Fruit fly (Drosophila melanogaster) whole organism, embryonic: ENCODE results near the gene Elo68alpha.
A peak's percentile ranks its signal among the peaks of the same experiment; 100 is the strongest.

ENCODE experiments used
- Atf-2 ChIP-seq: fragments of 200-800 bp; sonication (Bioruptor generic); optimal IDR thresholded peaks from 2 replicates; lab custom pipeline; 2016; ENCODE audit warnings: missing biosample characterization, missing genetic modification characterization
- Atf6 ChIP-seq: fragments of 200-800 bp; sonication (Bioruptor generic); IDR thresholded peaks from 2 replicates; pipeline ENCODE4 v1.3.6; 2022; ENCODE audit warnings: missing biosample characterization, missing genetic modification characterization
- CG10147 ChIP-seq: fragments of 200-800 bp; sonication (Bioruptor generic); optimal IDR thresholded peaks from 2 replicates; lab custom pipeline; 2019; ENCODE audit warnings: missing biosample characterization, mild to moderate bottlenecking, missing genetic modification characterization, moderate library complexity
- CG10543 ChIP-seq: fragments of 200-800 bp; sonication (Bioruptor generic); optimal IDR thresholded peaks from 3 replicates; lab custom pipeline; 2017; ENCODE audit warnings: missing biosample characterization, mild to moderate bottlenecking, missing genetic modification characterization, moderate library complexity
- CG10959 ChIP-seq: fragments of 200-800 bp; sonication (Bioruptor generic); IDR thresholded peaks from 2 replicates; pipeline ENCODE4 v1.3.6; 2022; ENCODE audit warnings: missing biosample characterization, missing genetic modification characterization
- CG10979 ChIP-seq: fragments of 200-800 bp; sonication (Bioruptor generic); optimal IDR thresholded peaks from 2 replicates; lab custom pipeline; 2018; ENCODE audit warnings: missing biosample characterization, mild to moderate bottlenecking, missing genetic modification characterization, moderate library complexity
- CG12744 ChIP-seq: fragments of 200-800 bp; sonication (Bioruptor generic); optimal IDR thresholded peaks from 2 replicates; lab custom pipeline; 2016; ENCODE audit warnings: missing biosample characterization, missing genetic modification characterization
- CG14667 ChIP-seq: fragments of 200-800 bp; sonication (Bioruptor generic); IDR thresholded peaks from 2 replicates; pipeline ENCODE4 v1.3.6; 2022; ENCODE audit warnings: missing biosample characterization, missing genetic modification characterization
- CG14860 ChIP-seq: fragments of 200-800 bp; sonication (Bioruptor generic); IDR thresholded peaks from 3 replicates; pipeline ENCODE4 v1.3.6; 2022; ENCODE audit warnings: missing biosample characterization, missing genetic modification characterization; ENCODE audit not compliant: partially characterized antibody
- CG14965 ChIP-seq: fragments of 200-800 bp; sonication (Bioruptor generic); optimal IDR thresholded peaks from 2 replicates; lab custom pipeline; 2016; ENCODE audit warnings: missing biosample characterization, missing genetic modification characterization, borderline replicate concordance
- CG1647 ChIP-seq: fragments of 200-800 bp; sonication (Bioruptor generic); optimal IDR thresholded peaks from 3 replicates; lab custom pipeline; 2016; ENCODE audit warnings: missing biosample characterization, missing genetic modification characterization
- CG17829 ChIP-seq: fragments of 200-800 bp; optimal IDR thresholded peaks from 2 replicates; lab custom pipeline; 2019; ENCODE audit warnings: missing biosample characterization, mild to moderate bottlenecking, missing genetic modification characterization, moderate library complexity
- CG18764 ChIP-seq: fragments of 200-800 bp; sonication (Bioruptor generic); optimal IDR thresholded peaks from 3 replicates; lab custom pipeline; 2016; ENCODE audit warnings: missing biosample characterization, missing genetic modification characterization
- CG2889 ChIP-seq: fragments of 200-800 bp; sonication (Bioruptor generic); IDR thresholded peaks from 3 replicates; pipeline ENCODE4 v1.3.6; 2022; ENCODE audit warnings: missing biosample characterization, missing genetic modification characterization
- CG31365 ChIP-seq: fragments of 200-800 bp; sonication (Bioruptor generic); optimal IDR thresholded peaks from 2 replicates; lab custom pipeline; 2018; ENCODE audit warnings: missing biosample characterization, mild to moderate bottlenecking, missing genetic modification characterization
- CG31441 ChIP-seq: fragments of 200-800 bp; sonication (Bioruptor generic); IDR thresholded peaks from 2 replicates; pipeline ENCODE4 v1.3.6; 2022; ENCODE audit warnings: missing biosample characterization, missing genetic modification characterization
- CG32532 ChIP-seq: fragments of 200-800 bp; sonication (Bioruptor generic); IDR thresholded peaks from 2 replicates; pipeline ENCODE4 v1.3.6; 2022; ENCODE audit warnings: missing biosample characterization, missing genetic modification characterization
- CG6654 ChIP-seq: fragments of 200-800 bp; sonication (Bioruptor generic); optimal IDR thresholded peaks from 2 replicates; lab custom pipeline; 2017; ENCODE audit warnings: missing biosample characterization, mild to moderate bottlenecking, missing genetic modification characterization
- CG6813 ChIP-seq: fragments of 200-800 bp; sonication (Bioruptor generic); optimal IDR thresholded peaks from 2 replicates; lab custom pipeline; 2017; ENCODE audit warnings: missing biosample characterization, missing genetic modification characterization, mild to moderate bottlenecking, moderate library complexity, missing genetic modification reagents
- CG7556 ChIP-seq: fragments of 200-800 bp; sonication (Bioruptor generic); optimal IDR thresholded peaks from 2 replicates; lab custom pipeline; 2017; ENCODE audit warnings: missing biosample characterization, mild to moderate bottlenecking, missing genetic modification characterization
- CG8089 ChIP-seq: fragments of 200-800 bp; sonication (Bioruptor generic); optimal IDR thresholded peaks from 3 replicates; lab custom pipeline; 2016; ENCODE audit warnings: missing biosample characterization, missing genetic modification characterization
- CoRest ChIP-seq: fragments of 200-800 bp; sonication (Bioruptor generic); optimal IDR thresholded peaks from 3 replicates; lab custom pipeline; 2018; ENCODE audit warnings: missing biosample characterization, mild to moderate bottlenecking, missing genetic modification characterization, moderate library complexity
- Dip2 ChIP-seq: fragments of 200-800 bp; sonication (Bioruptor generic); IDR thresholded peaks from 2 replicates; pipeline ENCODE4 v1.3.6; 2022; ENCODE audit warnings: missing biosample characterization, missing genetic modification characterization
- Doc2 ChIP-seq: fragments of 200-800 bp; sonication (Bioruptor generic); IDR thresholded peaks from 2 replicates; pipeline ENCODE4 v1.3.6; 2022; ENCODE audit warnings: missing biosample characterization, missing genetic modification characterization
- Hey ChIP-seq: fragments of 200-800 bp; sonication (Bioruptor generic); optimal IDR thresholded peaks from 3 replicates; lab custom pipeline; 2018; ENCODE audit warnings: missing biosample characterization, mild to moderate bottlenecking, missing genetic modification characterization
- Lhr ChIP-seq: fragments of 200-800 bp; sonication (Bioruptor generic); optimal IDR thresholded peaks from 3 replicates; lab custom pipeline; 2017; ENCODE audit warnings: mild to moderate bottlenecking, missing biosample characterization, missing genetic modification reagents, missing genetic modification characterization
- Lpt ChIP-seq: fragments of >200 bp; optimal IDR thresholded peaks from 2 replicates; lab custom pipeline; 2018; ENCODE audit warnings: missing biosample characterization, missing genetic modification characterization
- MTF-1 ChIP-seq: fragments of 200-800 bp; sonication (Bioruptor generic); optimal IDR thresholded peaks from 2 replicates; lab custom pipeline; 2018; ENCODE audit warnings: missing biosample characterization, mild to moderate bottlenecking, missing genetic modification characterization, borderline replicate concordance
- NfI ChIP-seq: fragments of 200-800 bp; sonication (Bioruptor generic); optimal IDR thresholded peaks from 3 replicates; lab custom pipeline; 2018; ENCODE audit warnings: missing biosample characterization, mild to moderate bottlenecking, missing genetic modification characterization, moderate library complexity
- Poxn ChIP-seq: fragments of 200-800 bp; sonication (Bioruptor generic); IDR thresholded peaks from 2 replicates; pipeline ENCODE4 v1.3.6; 2022; ENCODE audit warnings: missing biosample characterization, missing genetic modification characterization
- Sox100B ChIP-seq: fragments of 200-800 bp; sonication (Bioruptor generic); optimal IDR thresholded peaks from 3 replicates; lab custom pipeline; 2018; ENCODE audit warnings: missing biosample characterization, mild to moderate bottlenecking, missing genetic modification characterization
- Trl ChIP-seq, 3 experiments: fragments of >200 bp in 2 of 3; fragments of 200-800 bp in 1 of 3; sonication (Bioruptor generic) in 1 of 3; optimal IDR thresholded peaks; 2 replicates in 1 of 3; 3 replicates in 2 of 3; lab custom pipeline; 2016 to 2017; ENCODE audit warnings: missing biosample characterization in 1 of 3, missing genetic modification characterization in 1 of 3
- al ChIP-seq: fragments of 200-800 bp; sonication (Bioruptor generic); IDR thresholded peaks from 2 replicates; pipeline ENCODE4 v1.3.6; 2022; ENCODE audit warnings: missing biosample characterization, missing genetic modification characterization
- ase ChIP-seq: fragments of 200-800 bp; sonication (Bioruptor generic); IDR thresholded peaks from 3 replicates; pipeline ENCODE4 v1.3.6; 2022; ENCODE audit warnings: missing biosample characterization, missing genetic modification characterization
- ash1 ChIP-seq: fragments of 200-800 bp; sonication (Bioruptor generic); optimal IDR thresholded peaks from 2 replicates; lab custom pipeline; 2018; ENCODE audit warnings: missing biosample characterization, mild to moderate bottlenecking, missing genetic modification characterization
- az2 ChIP-seq: fragments of 200-800 bp; sonication (Bioruptor generic); optimal IDR thresholded peaks from 3 replicates; lab custom pipeline; 2016; ENCODE audit warnings: missing biosample characterization, missing genetic modification characterization
- cad ChIP-seq: fragments of >200 bp; optimal IDR thresholded peaks from 2 replicates; lab custom pipeline; 2017; ENCODE audit warnings: missing biosample characterization, missing genetic modification characterization
- cato ChIP-seq: fragments of 200-800 bp; sonication (Bioruptor generic); optimal IDR thresholded peaks from 2 replicates; lab custom pipeline; 2016; ENCODE audit warnings: missing biosample characterization, missing genetic modification characterization, borderline replicate concordance
- dati ChIP-seq: fragments of 200-800 bp; sonication (Bioruptor generic); IDR thresholded peaks from 2 replicates; pipeline ENCODE4 v1.3.6; 2022; ENCODE audit warnings: missing biosample characterization, missing genetic modification characterization
- gce ChIP-seq: fragments of 200-800 bp; sonication (Bioruptor generic); IDR thresholded peaks from 3 replicates; pipeline ENCODE4 v1.3.6; 2022; ENCODE audit warnings: missing biosample characterization, missing genetic modification characterization
- hth ChIP-seq: fragments of >200 bp; optimal IDR thresholded peaks from 2 replicates; lab custom pipeline; 2017; ENCODE audit warnings: inconsistent platforms
- inv ChIP-seq: fragments of 200-800 bp; sonication (Bioruptor generic); IDR thresholded peaks from 2 replicates; pipeline ENCODE4 v1.3.6; 2022; ENCODE audit warnings: missing biosample characterization, missing genetic modification characterization; ENCODE audit not compliant: partially characterized antibody
- lola ChIP-seq, 3 experiments: fragments of >200 bp in 2 of 3; fragments of 200-800 bp in 1 of 3; sonication (Bioruptor generic) in 1 of 3; optimal IDR thresholded peaks; 2 replicates each; lab custom pipeline; 2017 to 2019; ENCODE audit warnings: missing biosample characterization in 3 of 3, missing genetic modification characterization in 3 of 3, mild to moderate bottlenecking in 1 of 3, moderate library complexity in 1 of 3
- odd ChIP-seq: fragments of 200-800 bp; sonication (Bioruptor generic); optimal IDR thresholded peaks from 2 replicates; lab custom pipeline; 2017; ENCODE audit warnings: missing biosample characterization, mild to moderate bottlenecking, missing genetic modification characterization
- org-1 ChIP-seq: fragments of 200-800 bp; sonication (Bioruptor generic); optimal IDR thresholded peaks from 2 replicates; lab custom pipeline; 2017; ENCODE audit warnings: missing biosample characterization, missing genetic modification characterization
- pnt ChIP-seq: fragments of 200-800 bp; sonication (Bioruptor generic); optimal IDR thresholded peaks from 3 replicates; lab custom pipeline; 2016; ENCODE audit warnings: missing biosample characterization, missing genetic modification characterization
- psq ChIP-seq: fragments of 200-800 bp; sonication (Bioruptor generic); optimal IDR thresholded peaks from 2 replicates; lab custom pipeline; 2017; ENCODE audit warnings: missing biosample characterization, missing genetic modification characterization
- ranshi ChIP-seq: fragments of 200-800 bp; sonication (Bioruptor generic); IDR thresholded peaks from 2 replicates; pipeline ENCODE4 v1.3.6; 2022; ENCODE audit warnings: missing biosample characterization, missing genetic modification characterization
- usp ChIP-seq: fragments of >200 bp; optimal IDR thresholded peaks from 2 replicates; lab custom pipeline; 2017; ENCODE audit warnings: missing biosample characterization, missing genetic modification characterization
- wor ChIP-seq: fragments of 200-800 bp; sonication (Bioruptor generic); IDR thresholded peaks from 2 replicates; pipeline ENCODE4 v1.3.6; 2022; ENCODE audit warnings: missing biosample characterization, missing genetic modification characterization
- zen ChIP-seq: fragments of 200-800 bp; sonication (Bioruptor generic); optimal IDR thresholded peaks from 3 replicates; lab custom pipeline; 2018; ENCODE audit warnings: missing biosample characterization, mild to moderate bottlenecking, missing genetic modification characterization, moderate library complexity

Elo68alpha gene

dm6 chr3L:11119901-11120418 lies 17.1 kb upstream of the Elo68alpha start (continued):
- no peak for TF ChIP-seq inv (GFP tag; lab: Robert Waterston, UW)
- peak; percentile 63 for TF ChIP-seq Hey (tag; lab: Kevin White, UChicago)
- no peak for TF ChIP-seq CG10979
- TF ChIP-seq ash1 = peak; percentile 66
- TF ChIP-seq CG6813 = peak; percentile 71
- no peak for TF ChIP-seq Doc2 (GFP tag; lab: Robert Waterston, UW)
- no peak for TF ChIP-seq cad (GFP tag; lab: Kevin White, UChicago)
- TF ChIP-seq odd (GFP tag; lab: Kevin White, UChicago) = peak; percentile 47
- TF ChIP-seq hth = no peak
- TF ChIP-seq CG12744 (GFP tag; lab: Kevin White, UChicago) = no peak
- TF ChIP-seq CG6654 (GFP tag; lab: Kevin White, UChicago) = no peak
- no peak for TF ChIP-seq CG18764 (GFP tag; lab: Kevin White, UChicago)
- no peak for TF ChIP-seq cato (GFP tag; lab: Kevin White, UChicago)
- no peak for TF ChIP-seq Lhr
- no peak for TF ChIP-seq az2 (GFP tag; lab: Kevin White, UChicago)
- TF ChIP-seq ranshi (GFP tag; lab: Robert Waterston, UW) = no peak
- no peak for TF ChIP-seq CoRest (tag; lab: Kevin White, UChicago)
- peak; percentile 59; the same call in 1 of the 2 replicates for TF ChIP-seq Atf6 (GFP tag; lab: Robert Waterston, UW)
- no peak for TF ChIP-seq CG14667
- TF ChIP-seq Poxn (GFP tag; lab: Robert Waterston, UW) = no peak
- peak; percentile 94 for TF ChIP-seq CG10543 (GFP tag; lab: Kevin White, UChicago)
- no peak for TF ChIP-seq CG2889 (GFP tag; lab: Robert Waterston, UW)
- no peak for TF ChIP-seq CG32532
- no peak for TF ChIP-seq CG7556 (GFP tag; lab: Kevin White, UChicago)
- TF ChIP-seq al (GFP tag; lab: Robert Waterston, UW) = no peak
- TF ChIP-seq CG31441 (GFP tag; lab: Robert Waterston, UW) = no peak
- peak; percentile 46 for TF ChIP-seq MTF-1 (GFP tag; lab: Kevin White, UChicago)
- no peak for TF ChIP-seq wor (GFP tag; lab: Robert Waterston, UW)
- TF ChIP-seq dati (GFP tag; lab: Robert Waterston, UW) = no peak
- TF ChIP-seq org-1 (GFP tag; lab: Kevin White, UChicago) = peak; percentile 66
- peak; percentile 56 for TF ChIP-seq CG10147
- no peak for TF ChIP-seq CG8089 (GFP tag; lab: Kevin White, UChicago)
- TF ChIP-seq Lpt = no peak
- no peak for TF ChIP-seq CG1647 (GFP tag; lab: Kevin White, UChicago)
- TF ChIP-seq Trl (optimal IDR thresholded peaks at IDR 0.05; lab: Kevin White, UChicago) = peak in 1 of 2 experiments; percentile 68
- TF ChIP-seq Trl (GFP tag; optimal IDR thresholded peaks at IDR 0.05; lab: Kevin White, UChicago) = no peak
- TF ChIP-seq Atf-2 (GFP tag; lab: Kevin White, UChicago) = no peak
- TF ChIP-seq usp (GFP tag; lab: Kevin White, UChicago) = no peak
- TF ChIP-seq CG17829 (tag; lab: Kevin White, UChicago) = no peak
- peak in 1 of 3 experiments; percentile 62 for TF ChIP-seq lola (GFP tag; optimal IDR thresholded peaks at IDR 0.05; lab: Kevin White, UChicago)
- peak; percentile 10 for TF ChIP-seq psq (GFP tag; lab: Kevin White, UChicago)
- no peak for TF ChIP-seq ase (GFP tag; lab: Robert Waterston, UW)
- no peak for TF ChIP-seq gce (GFP tag; lab: Robert Waterston, UW)
- no peak for TF ChIP-seq pnt (GFP tag; lab: Kevin White, UChicago)
- TF ChIP-seq CG14860 (GFP tag; lab: Robert Waterston, UW) = no peak
- TF ChIP-seq CG10959 (GFP tag; lab: Robert Waterston, UW) = no peak
- TF ChIP-seq CG31365 = peak; percentile 71
- TF ChIP-seq Sox100B = peak; percentile 10
- peak; percentile 3 for TF ChIP-seq CG14965 (GFP tag; lab: Kevin White, UChicago)
- TF ChIP-seq zen (tag; lab: Kevin White, UChicago) = no peak
- no peak for TF ChIP-seq NfI (GFP tag; lab: Kevin White, UChicago)
- TF ChIP-seq Dip2 = no peak
